Worm (Caenorhabditis elegans) whole organism, L2 larva: ENCODE data around the gene fbxa-134.
A peak's percentile ranks its signal among the peaks of the same experiment; 100 is the strongest.

Experiments used
- C34F6.9 ChIP-seq: fragments of 150-350 bp; optimal IDR thresholded peaks from 2 replicates; lab custom pipeline; 2014; ENCODE audit warnings: missing biosample characterization, missing genetic modification characterization
- F13H6.1 ChIP-seq: sonication (generic microtip); optimal IDR thresholded peaks from 2 replicates; lab custom pipeline; 2016; ENCODE audit warnings: missing genetic modification characterization, missing compliant biosample characterization
- R02D3.7 ChIP-seq: fragments of 150-350 bp; optimal IDR thresholded peaks from 2 replicates; lab custom pipeline; 2014; ENCODE audit warnings: missing biosample characterization, missing genetic modification characterization
- Y55F3AM.14 ChIP-seq: fragments of 200-800 bp; sonication (Bioruptor generic); optimal IDR thresholded peaks from 2 replicates; lab custom pipeline; 2018; ENCODE audit warnings: mild to moderate bottlenecking, missing genetic modification characterization, missing compliant biosample characterization
- aly-2 ChIP-seq: fragments of 150-350 bp; optimal IDR thresholded peaks from 2 replicates; lab custom pipeline; 2014; ENCODE audit warnings: missing biosample characterization, missing genetic modification characterization
- ama-1 ChIP-seq: fragments of 150-350 bp; optimal IDR thresholded peaks from 2 replicates; lab custom pipeline; 2018; ENCODE audit warnings: inconsistent platforms
- blmp-1 ChIP-seq: sonication (generic microtip); optimal IDR thresholded peaks from 2 replicates; lab custom pipeline; 2017; ENCODE audit warnings: missing genetic modification characterization, mild to moderate bottlenecking, missing compliant biosample characterization, antibody characterized with exemption, moderate library complexity; ENCODE audit not compliant: insufficient read depth
- crh-2 ChIP-seq: sonication (generic microtip); optimal IDR thresholded peaks from 2 replicates; lab custom pipeline; 2017; ENCODE audit warnings: missing biosample characterization, missing genetic modification characterization
- dmd-4 ChIP-seq: sonication (generic microtip); optimal IDR thresholded peaks from 2 replicates; lab custom pipeline; 2017; ENCODE audit warnings: missing biosample characterization, missing genetic modification characterization
- egl-27 ChIP-seq: sonication (generic microtip); optimal IDR thresholded peaks from 3 replicates; lab custom pipeline; 2017; ENCODE audit warnings: missing biosample characterization, missing genetic modification reagents, missing genetic modification characterization
- elt-1 ChIP-seq: fragments of 150-350 bp; optimal IDR thresholded peaks from 2 replicates; lab custom pipeline; 2014; ENCODE audit warnings: missing biosample characterization, missing genetic modification characterization
- elt-3 ChIP-seq: sonication (generic microtip); optimal IDR thresholded peaks from 2 replicates; lab custom pipeline; 2017; ENCODE audit warnings: missing biosample characterization, missing genetic modification characterization
- fos-1 ChIP-seq: fragments of 150-350 bp; optimal IDR thresholded peaks from 2 replicates; lab custom pipeline; 2014; ENCODE audit warnings: missing biosample characterization, missing genetic modification characterization
- lin-11 ChIP-seq: fragments of 150-350 bp; sonication (generic microtip); optimal IDR thresholded peaks from 2 replicates; lab custom pipeline; 2014; ENCODE audit warnings: missing biosample characterization, missing genetic modification characterization, inconsistent platforms, mixed read lengths
- lin-13 ChIP-seq: fragments of 150-350 bp; optimal IDR thresholded peaks from 2 replicates; lab custom pipeline; 2014; ENCODE audit warnings: missing biosample characterization, missing genetic modification reagents, missing genetic modification characterization
- lin-39 ChIP-seq: fragments of 150-350 bp; optimal IDR thresholded peaks from 2 replicates; lab custom pipeline; 2014; ENCODE audit warnings: missing biosample characterization, missing genetic modification reagents, missing genetic modification characterization
- lsy-2 ChIP-seq, 2 experiments: fragments of 150-350 bp in 1 of 2; sonication (generic microtip) in 1 of 2; optimal IDR thresholded peaks; 2 replicates each; lab custom pipeline; 2014 to 2017; ENCODE audit warnings: missing biosample characterization in 2 of 2, missing genetic modification characterization in 2 of 2
- mab-5 ChIP-seq: fragments of 150-350 bp; optimal IDR thresholded peaks from 2 replicates; lab custom pipeline; 2014; ENCODE audit warnings: missing biosample characterization, missing genetic modification characterization
- mbf-1 ChIP-seq: sonication (generic microtip); optimal IDR thresholded peaks from 2 replicates; lab custom pipeline; 2017; ENCODE audit warnings: missing biosample characterization, missing genetic modification characterization
- nhr-10 ChIP-seq: sonication (generic microtip); optimal IDR thresholded peaks from 2 replicates; lab custom pipeline; 2017; ENCODE audit warnings: missing biosample characterization, missing genetic modification characterization
- nhr-11 ChIP-seq: fragments of 150-350 bp; optimal IDR thresholded peaks from 2 replicates; lab custom pipeline; 2014; ENCODE audit warnings: missing biosample characterization, missing genetic modification characterization
- nhr-21 ChIP-seq: fragments of 150-350 bp; optimal IDR thresholded peaks from 2 replicates; lab custom pipeline; 2014; ENCODE audit warnings: missing biosample characterization, missing genetic modification characterization
- nhr-23 ChIP-seq: fragments of 150-350 bp; optimal IDR thresholded peaks from 2 replicates; lab custom pipeline; 2014; ENCODE audit warnings: missing biosample characterization, missing genetic modification reagents, missing genetic modification characterization
- nhr-237 ChIP-seq: fragments of 150-350 bp; optimal IDR thresholded peaks from 2 replicates; lab custom pipeline; 2014; ENCODE audit warnings: missing biosample characterization, missing genetic modification characterization
- nhr-25 ChIP-seq: fragments of 150-350 bp; sonication (generic microtip); optimal IDR thresholded peaks from 3 replicates; lab custom pipeline; 2014; ENCODE audit warnings: missing biosample characterization, missing genetic modification characterization
- nhr-6 ChIP-seq: fragments of 150-350 bp; optimal IDR thresholded peaks from 2 replicates; lab custom pipeline; 2014; ENCODE audit warnings: missing biosample characterization, missing genetic modification characterization
- peb-1 ChIP-seq: fragments of 150-350 bp; optimal IDR thresholded peaks from 2 replicates; lab custom pipeline; 2014; ENCODE audit warnings: missing biosample characterization, missing genetic modification characterization
- skn-1 ChIP-seq: sonication (generic microtip); optimal IDR thresholded peaks from 2 replicates; lab custom pipeline; 2017; ENCODE audit warnings: missing biosample characterization, missing genetic modification characterization
- sma-9 ChIP-seq, 2 experiments: fragments of 150-350 bp in 1 of 2; sonication (generic microtip) in 1 of 2; optimal IDR thresholded peaks; 2 replicates each; lab custom pipeline; 2014 to 2016; ENCODE audit warnings: missing genetic modification characterization in 2 of 2, mild to moderate bottlenecking in 1 of 2, missing biosample characterization in 1 of 2, missing compliant biosample characterization in 1 of 2, missing genetic modification reagents in 1 of 2, moderate library complexity in 1 of 2
- snpc-4 ChIP-seq: fragments of 150-350 bp; optimal IDR thresholded peaks from 2 replicates; lab custom pipeline; 2014; ENCODE audit warnings: missing biosample characterization, missing genetic modification characterization
- unc-39 ChIP-seq: fragments of 150-350 bp; optimal IDR thresholded peaks from 2 replicates; lab custom pipeline; 2014; ENCODE audit warnings: missing biosample characterization, missing genetic modification characterization
- unc-55 ChIP-seq: fragments of 150-350 bp; sonication (generic microtip); optimal IDR thresholded peaks from 3 replicates; lab custom pipeline; 2014; ENCODE audit warnings: missing biosample characterization, missing genetic modification reagents, missing genetic modification characterization
- unc-62 ChIP-seq: fragments of 150-350 bp; optimal IDR thresholded peaks from 2 replicates; lab custom pipeline; 2014; ENCODE audit warnings: missing biosample characterization, missing genetic modification reagents, missing genetic modification characterization
- ztf-1 ChIP-seq: fragments of 200-800 bp; sonication (Bioruptor generic); conservative IDR thresholded peaks from 2 replicates; pipeline ENCODE4 v1.3.6; 2022; ENCODE audit warnings: missing genetic modification characterization, missing compliant biosample characterization
- ztf-11 ChIP-seq: sonication (generic microtip); optimal IDR thresholded peaks from 2 replicates; lab custom pipeline; 2017; ENCODE audit warnings: missing biosample characterization, missing genetic modification characterization
- ztf-4 ChIP-seq: fragments of 150-350 bp; optimal IDR thresholded peaks from 2 replicates; lab custom pipeline; 2014; ENCODE audit warnings: missing biosample characterization, missing genetic modification characterization

The fbxa-134 gene

ce11 chrV:17322397-17322909, 30.2 kb downstream of the fbxa-134 start, which contains the start of gene F31E9.3:
F31E9.3 (plus strand) TSS chrV:17322590.
- TF ChIP-seq fos-1 (tag; lab: Kevin White, UChicago) (peak; percentile 2), mbf-1 (tag; lab: Kevin White, UChicago) (no peak)

ce11 chrV:17317786-17318185, 34.9 kb downstream of the fbxa-134 start, which contains the start of gene srz-58:
srz-58 (plus strand) TSS chrV:17318147.
- TF ChIP-seq ztf-4 (tag; lab: Kevin White, UChicago) (no peak), nhr-6 (no peak)

DNA sequence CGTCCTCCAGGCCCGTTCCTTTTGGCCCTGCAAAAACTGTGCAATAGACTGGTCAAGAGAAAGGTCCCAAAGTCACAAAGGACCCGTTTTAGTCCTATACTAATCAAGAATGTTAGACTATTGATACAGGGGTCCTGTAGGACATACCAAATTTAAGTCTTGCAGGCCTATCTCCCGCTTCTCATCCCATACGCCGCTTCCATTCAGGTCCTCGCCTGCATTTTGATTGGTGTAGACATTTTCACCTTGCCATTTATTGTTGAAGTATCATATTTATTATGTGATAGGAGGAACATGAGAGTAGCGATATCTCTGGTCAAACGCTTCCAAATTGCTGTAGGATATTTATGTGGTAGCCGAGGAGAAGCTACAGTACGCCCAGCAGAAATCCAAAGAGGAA, 35.4 kb downstream of the fbxa-134 start:
- no peak for TF ChIP-seq elt-1
- TF ChIP-seq mbf-1 (tag; lab: Kevin White, UChicago): no peak
- TF ChIP-seq nhr-21 (tag; lab: Kevin White, UChicago): no peak
- no peak for TF ChIP-seq elt-3
- TF ChIP-seq nhr-25 (tag; lab: Kevin White, UChicago): no peak
- TF ChIP-seq mab-5 (tag; lab: Kevin White, UChicago): no peak
- no peak for TF ChIP-seq crh-2 (tag; lab: Kevin White, UChicago)
- TF ChIP-seq nhr-11 (tag; lab: Kevin White, UChicago): no peak
- TF ChIP-seq nhr-6: no peak
- TF ChIP-seq peb-1 (tag; lab: Kevin White, UChicago): no peak
- no peak for TF ChIP-seq ama-1
- no peak for TF ChIP-seq nhr-23 (tag; lab: Kevin White, UChicago)
- no peak for TF ChIP-seq lin-39
- TF ChIP-seq dmd-4 (tag; lab: Kevin White, UChicago): no peak
- TF ChIP-seq nhr-237 (tag; lab: Kevin White, UChicago): no peak
- TF ChIP-seq F13H6.1 (tag; lab: Kevin White, UChicago): no peak
- no peak for TF ChIP-seq lsy-2 (tag; optimal IDR thresholded peaks at IDR 0.05; lab: Kevin White, UChicago)

- TF ChIP-seq lin-13 (GFP tag; lab: Kevin White, UChicago) (no peak), unc-55 (no peak), snpc-4 (no peak), elt-1 (no peak), blmp-1 (tag; lab: Kevin White, UChicago) (no peak), Y55F3AM.14 (GFP tag; lab: Kevin White, UChicago) (no peak), crh-2 (tag; lab: Kevin White, UChicago) (no peak), egl-27 (tag; lab: Kevin White, UChicago) (no peak), C34F6.9 (no peak), peb-1 (tag; lab: Kevin White, UChicago) (no peak)
These were observed 37.6 kb downstream of the fbxa-134 start, which contains the start of gene F31E9.6 for ce11 chrV:17315063-17315462. F31E9.6 (minus strand) TSS chrV:17315153.

DNA sequence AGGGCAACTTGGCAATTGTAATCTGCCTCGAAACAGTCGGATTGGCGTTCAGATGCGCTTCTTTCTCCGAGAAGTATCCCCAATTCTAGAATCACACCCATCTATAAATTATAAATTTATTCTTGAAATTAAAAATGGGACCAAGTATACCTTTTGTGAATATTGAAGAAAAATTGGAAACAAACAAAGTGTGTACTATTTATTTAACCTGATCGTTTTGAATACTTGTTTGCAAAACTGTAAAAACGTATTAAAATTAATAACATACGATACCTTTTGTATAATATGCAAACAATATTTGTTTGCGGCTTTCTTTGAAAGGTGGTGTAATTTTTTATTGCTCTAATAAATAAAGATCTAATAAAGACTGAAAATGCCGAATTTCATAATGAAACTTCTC, 40.3 kb downstream of the fbxa-134 start, which contains the start of gene Y61B8B.3:
Gene Y61B8B.3, minus strand, starts transcription at position 101 of the 400 bp plus-strand sequence.
- TF ChIP-seq mab-5 (tag; lab: Kevin White, UChicago): no peak
- no peak for TF ChIP-seq aly-2 (tag; lab: Kevin White, UChicago)
- TF ChIP-seq nhr-10 (tag; lab: Kevin White, UChicago): no peak
- TF ChIP-seq unc-55: no peak
- no peak for TF ChIP-seq skn-1
- no peak for TF ChIP-seq lin-11 (tag; lab: Kevin White, UChicago)
- TF ChIP-seq dmd-4 (tag; lab: Kevin White, UChicago): no peak
- no peak for TF ChIP-seq unc-62
- TF ChIP-seq ztf-4 (tag; lab: Kevin White, UChicago): no peak
- no peak for TF ChIP-seq unc-39 (tag; lab: Kevin White, UChicago)
- TF ChIP-seq nhr-11 (tag; lab: Kevin White, UChicago): no peak
- no peak for TF ChIP-seq R02D3.7 (tag; lab: Kevin White, UChicago)
- TF ChIP-seq ztf-1 (GFP tag; lab: Robert Waterston, UW): no peak
- TF ChIP-seq ztf-11: no peak
- TF ChIP-seq sma-9 (GFP tag; optimal IDR thresholded peaks at IDR 0.05; lab: Kevin White, UChicago): no peak
- TF ChIP-seq sma-9 (tag; optimal IDR thresholded peaks at IDR 0.05; lab: Kevin White, UChicago): no peak
- no peak for TF ChIP-seq crh-2 (tag; lab: Kevin White, UChicago)
